Fruit fly (Drosophila melanogaster) whole organism, embryonic: ENCODE results near the gene CG13996.

Experiments used
- Bteb2 ChIP-seq: fragments of 200-800 bp; sonication (Bioruptor generic); optimal IDR thresholded peaks from 2 replicates; lab custom pipeline; 2016; ENCODE audit warnings: missing biosample characterization, missing genetic modification characterization
- CG10209 ChIP-seq: fragments of 200-800 bp; sonication (Bioruptor generic); optimal IDR thresholded peaks from 3 replicates; lab custom pipeline; 2017; ENCODE audit warnings: missing biosample characterization, mild to moderate bottlenecking, missing genetic modification characterization, missing genetic modification reagents
- CG10979 ChIP-seq: fragments of 200-800 bp; sonication (Bioruptor generic); optimal IDR thresholded peaks from 2 replicates; lab custom pipeline; 2018; ENCODE audit warnings: missing biosample characterization, mild to moderate bottlenecking, missing genetic modification characterization, moderate library complexity
- CG11696 ChIP-seq: fragments of 200-800 bp; sonication (Bioruptor generic); IDR thresholded peaks from 2 replicates; pipeline ENCODE4 v1.3.6; 2022; ENCODE audit warnings: missing biosample characterization, missing genetic modification characterization
- CG15269 ChIP-seq: fragments of 200-800 bp; sonication (Bioruptor generic); optimal IDR thresholded peaks from 2 replicates; lab custom pipeline; 2018; ENCODE audit warnings: missing biosample characterization, mild to moderate bottlenecking, missing genetic modification characterization, moderate library complexity
- CG1529 ChIP-seq: fragments of 200-800 bp; sonication (Bioruptor generic); optimal IDR thresholded peaks from 3 replicates; lab custom pipeline; 2018; ENCODE audit warnings: missing biosample characterization, missing genetic modification characterization
- CG15601 ChIP-seq: fragments of 200-800 bp; sonication (Bioruptor generic); optimal IDR thresholded peaks from 3 replicates; lab custom pipeline; 2019; ENCODE audit warnings: missing biosample characterization, mild to moderate bottlenecking, missing genetic modification characterization, moderate library complexity
- CG15696 ChIP-seq: fragments of 200-800 bp; sonication (Bioruptor generic); optimal IDR thresholded peaks from 2 replicates; lab custom pipeline; 2019; ENCODE audit warnings: missing biosample characterization, mild to moderate bottlenecking, missing genetic modification characterization, moderate library complexity
- CG1792 ChIP-seq: fragments of 200-800 bp; sonication (Bioruptor generic); optimal IDR thresholded peaks from 2 replicates; lab custom pipeline; 2016; ENCODE audit warnings: missing biosample characterization, missing genetic modification characterization
- CG2120 ChIP-seq: fragments of 200-800 bp; sonication (Bioruptor generic); optimal IDR thresholded peaks from 3 replicates; lab custom pipeline; 2016; ENCODE audit warnings: missing biosample characterization, missing genetic modification characterization
- CG2678 ChIP-seq: fragments of 200-800 bp; sonication (Bioruptor generic); optimal IDR thresholded peaks from 3 replicates; lab custom pipeline; 2019; ENCODE audit warnings: missing biosample characterization, mild to moderate bottlenecking, missing genetic modification characterization, moderate library complexity
- CG31441 ChIP-seq: fragments of 200-800 bp; sonication (Bioruptor generic); IDR thresholded peaks from 2 replicates; pipeline ENCODE4 v1.3.6; 2022; ENCODE audit warnings: missing biosample characterization, missing genetic modification characterization
- CG32767 ChIP-seq: fragments of 200-800 bp; sonication (Bioruptor generic); IDR thresholded peaks from 2 replicates; pipeline ENCODE4 v1.3.6; 2022; ENCODE audit warnings: missing biosample characterization, missing genetic modification characterization
- CG32772 ChIP-seq: fragments of 200-800 bp; sonication (Bioruptor generic); IDR thresholded peaks from 2 replicates; pipeline ENCODE4 v1.3.6; 2022; ENCODE audit warnings: missing biosample characterization, missing genetic modification characterization
- CG34422 ChIP-seq: fragments of 200-800 bp; sonication (Bioruptor generic); IDR thresholded peaks from 3 replicates; pipeline ENCODE4 v1.3.6; 2022; ENCODE audit warnings: missing biosample characterization, missing genetic modification characterization
- CG4360 ChIP-seq: fragments of 200-800 bp; sonication (Bioruptor generic); IDR thresholded peaks from 2 replicates; pipeline ENCODE4 v1.3.6; 2022; ENCODE audit warnings: missing biosample characterization, missing genetic modification characterization
- CG4707 ChIP-seq: fragments of 200-800 bp; sonication (Bioruptor generic); optimal IDR thresholded peaks from 2 replicates; lab custom pipeline; 2018; ENCODE audit warnings: missing biosample characterization, mild to moderate bottlenecking, missing genetic modification characterization, moderate library complexity
- CG4730 ChIP-seq: fragments of 200-800 bp; sonication (Bioruptor generic); IDR thresholded peaks from 2 replicates; pipeline ENCODE4 v1.3.6; 2022; ENCODE audit warnings: missing biosample characterization, missing genetic modification characterization
- CG6765 ChIP-seq: fragments of 200-800 bp; sonication (Bioruptor generic); optimal IDR thresholded peaks from 3 replicates; lab custom pipeline; 2017; ENCODE audit warnings: missing biosample characterization, mild to moderate bottlenecking, missing genetic modification characterization
- CG7271 ChIP-seq: fragments of 200-800 bp; sonication (Bioruptor generic); optimal IDR thresholded peaks from 2 replicates; lab custom pipeline; 2018; ENCODE audit warnings: missing biosample characterization, mild to moderate bottlenecking, missing genetic modification characterization, moderate library complexity
- CG8089 ChIP-seq: fragments of 200-800 bp; sonication (Bioruptor generic); optimal IDR thresholded peaks from 3 replicates; lab custom pipeline; 2016; ENCODE audit warnings: missing biosample characterization, missing genetic modification characterization
- CG8944 ChIP-seq: fragments of 200-800 bp; sonication (Bioruptor generic); optimal IDR thresholded peaks from 3 replicates; lab custom pipeline; 2016; ENCODE audit warnings: missing biosample characterization, missing genetic modification characterization
- CG9609 ChIP-seq: fragments of 200-800 bp; sonication (Bioruptor generic); optimal IDR thresholded peaks from 3 replicates; lab custom pipeline; 2016; ENCODE audit warnings: missing biosample characterization, missing genetic modification characterization
- CTCF ChIP-seq: fragments of 200-800 bp; sonication (Bioruptor generic); optimal IDR thresholded peaks from 2 replicates; lab custom pipeline; 2017; ENCODE audit warnings: missing biosample characterization, mild to moderate bottlenecking, missing genetic modification characterization, moderate library complexity
- D19A ChIP-seq: fragments of 200-800 bp; optimal IDR thresholded peaks from 3 replicates; lab custom pipeline; 2019; ENCODE audit warnings: missing biosample characterization, mild to moderate bottlenecking, missing genetic modification characterization, moderate library complexity
- Doc2 ChIP-seq: fragments of 200-800 bp; sonication (Bioruptor generic); IDR thresholded peaks from 2 replicates; pipeline ENCODE4 v1.3.6; 2022; ENCODE audit warnings: missing biosample characterization, missing genetic modification characterization
- Dp ChIP-seq: fragments of 200-800 bp; sonication (Bioruptor generic); optimal IDR thresholded peaks from 2 replicates; lab custom pipeline; 2018; ENCODE audit warnings: missing biosample characterization, mild to moderate bottlenecking, missing genetic modification characterization, moderate library complexity
- GATAe ChIP-seq: fragments of 200-800 bp; sonication (Bioruptor generic); conservative IDR thresholded peaks from 2 replicates; pipeline ENCODE4 v1.3.6; 2022; ENCODE audit warnings: missing biosample characterization, missing genetic modification characterization
- Gug ChIP-seq: fragments of 200-800 bp; sonication (Bioruptor generic); IDR thresholded peaks from 4 replicates; pipeline ENCODE4 v1.3.6; 2022; ENCODE audit warnings: missing biosample characterization, missing genetic modification characterization
- H15 ChIP-seq: fragments of 200-800 bp; sonication (Bioruptor generic); IDR thresholded peaks from 3 replicates; pipeline ENCODE4 v1.3.6; 2022; ENCODE audit warnings: missing biosample characterization, missing genetic modification characterization
- HHEX ChIP-seq: fragments of 200-800 bp; sonication (Bioruptor generic); optimal IDR thresholded peaks from 3 replicates; lab custom pipeline; 2017; ENCODE audit warnings: missing biosample characterization, mild to moderate bottlenecking, missing genetic modification characterization, missing genetic modification reagents
- Hey ChIP-seq: fragments of 200-800 bp; sonication (Bioruptor generic); optimal IDR thresholded peaks from 3 replicates; lab custom pipeline; 2018; ENCODE audit warnings: missing biosample characterization, mild to moderate bottlenecking, missing genetic modification characterization
- HmgZ ChIP-seq: fragments of 200-800 bp; sonication (Bioruptor generic); optimal IDR thresholded peaks from 2 replicates; lab custom pipeline; 2018; ENCODE audit warnings: missing biosample characterization, mild to moderate bottlenecking, missing genetic modification characterization
- MESR4 ChIP-seq: fragments of 200-800 bp; sonication (Bioruptor generic); optimal IDR thresholded peaks from 2 replicates; lab custom pipeline; 2018; ENCODE audit warnings: missing biosample characterization, mild to moderate bottlenecking, missing genetic modification characterization, moderate library complexity
- Mad ChIP-seq: fragments of 200-800 bp; sonication (Bioruptor generic); optimal IDR thresholded peaks from 2 replicates; lab custom pipeline; 2016; ENCODE audit warnings: missing biosample characterization, missing genetic modification characterization
- Nf-YB ChIP-seq: fragments of 200-800 bp; sonication (Bioruptor generic); optimal IDR thresholded peaks from 3 replicates; lab custom pipeline; 2019; ENCODE audit warnings: missing biosample characterization, mild to moderate bottlenecking, missing genetic modification characterization, moderate library complexity
- Pdp1 ChIP-seq, 2 experiments: fragments of 200-800 bp; sonication (Bioruptor generic); optimal IDR thresholded peaks; 3 replicates each; lab custom pipeline; 2016; ENCODE audit warnings: missing biosample characterization in 2 of 2, missing genetic modification characterization in 2 of 2, mild to moderate bottlenecking in 1 of 2, moderate library complexity in 1 of 2
- Usf ChIP-seq: fragments of 200-800 bp; sonication (Bioruptor generic); optimal IDR thresholded peaks from 2 replicates; lab custom pipeline; 2017; ENCODE audit warnings: missing genotype, missing biosample characterization, missing genetic modification characterization
- aop ChIP-seq: fragments of 200-800 bp; sonication (Bioruptor generic); IDR thresholded peaks from 2 replicates; pipeline ENCODE4 v1.3.6; 2022; ENCODE audit warnings: missing biosample characterization, missing genetic modification characterization
- croc ChIP-seq: fragments of 200-800 bp; sonication (Bioruptor generic); conservative IDR thresholded peaks from 3 replicates; pipeline ENCODE4 v1.3.6; 2022; ENCODE audit warnings: missing biosample characterization, missing genetic modification characterization
- ems ChIP-seq: fragments of 200-800 bp; sonication (Bioruptor generic); optimal IDR thresholded peaks from 3 replicates; lab custom pipeline; 2016; ENCODE audit warnings: missing biosample characterization, missing genetic modification characterization
- ftz-f1 ChIP-seq: fragments of 200-800 bp; sonication (Bioruptor generic); optimal IDR thresholded peaks from 2 replicates; lab custom pipeline; 2016; ENCODE audit warnings: missing biosample characterization, missing genetic modification characterization
- gem ChIP-seq: fragments of 200-800 bp; sonication (Bioruptor generic); optimal IDR thresholded peaks from 2 replicates; lab custom pipeline; 2019; ENCODE audit warnings: missing biosample characterization, mild to moderate bottlenecking, missing genetic modification characterization, moderate library complexity
- mam ChIP-seq: fragments of 200-800 bp; sonication (Bioruptor generic); optimal IDR thresholded peaks from 3 replicates; lab custom pipeline; 2016; ENCODE audit warnings: missing biosample characterization, missing genetic modification characterization
- oc ChIP-seq: fragments of 200-800 bp; sonication (Bioruptor generic); optimal IDR thresholded peaks from 2 replicates; lab custom pipeline; 2018; ENCODE audit warnings: missing biosample characterization, mild to moderate bottlenecking, missing genetic modification characterization, moderate library complexity
- pfk ChIP-seq: fragments of 200-800 bp; sonication (Bioruptor generic); optimal IDR thresholded peaks from 2 replicates; lab custom pipeline; 2018; ENCODE audit warnings: missing biosample characterization, mild to moderate bottlenecking, missing genetic modification characterization, moderate library complexity
- sisA ChIP-seq: fragments of 200-800 bp; sonication (Bioruptor generic); IDR thresholded peaks from 2 replicates; pipeline ENCODE4 v1.3.6; 2022; ENCODE audit warnings: missing biosample characterization, missing genetic modification characterization
- sob ChIP-seq: fragments of 200-800 bp; sonication (Bioruptor generic); IDR thresholded peaks from 2 replicates; pipeline ENCODE4 v1.3.6; 2022; ENCODE audit warnings: missing biosample characterization, missing genetic modification characterization
- ssp ChIP-seq: fragments of 200-800 bp; sonication (Bioruptor generic); IDR thresholded peaks from 2 replicates; pipeline ENCODE4 v1.3.6; 2022; ENCODE audit warnings: missing biosample characterization, missing genetic modification characterization
- sug ChIP-seq: fragments of 200-800 bp; optimal IDR thresholded peaks from 2 replicates; lab custom pipeline; 2019; ENCODE audit warnings: missing biosample characterization, mild to moderate bottlenecking, missing genetic modification characterization, moderate library complexity
- tup ChIP-seq: fragments of 200-800 bp; sonication (Bioruptor generic); optimal IDR thresholded peaks from 2 replicates; lab custom pipeline; 2016; ENCODE audit warnings: missing biosample characterization, mild to moderate bottlenecking, missing genetic modification characterization, moderate library complexity
- unpg ChIP-seq: fragments of 200-800 bp; sonication (Bioruptor generic); optimal IDR thresholded peaks from 3 replicates; lab custom pipeline; 2018; ENCODE audit warnings: missing biosample characterization, mild to moderate bottlenecking, missing genetic modification characterization, moderate library complexity
- z ChIP-seq: fragments of 200-800 bp; sonication (Bioruptor generic); IDR thresholded peaks from 3 replicates; pipeline ENCODE4 v1.3.6; 2022; ENCODE audit warnings: missing biosample characterization, missing genetic modification characterization

Gene CG13996

DNA sequence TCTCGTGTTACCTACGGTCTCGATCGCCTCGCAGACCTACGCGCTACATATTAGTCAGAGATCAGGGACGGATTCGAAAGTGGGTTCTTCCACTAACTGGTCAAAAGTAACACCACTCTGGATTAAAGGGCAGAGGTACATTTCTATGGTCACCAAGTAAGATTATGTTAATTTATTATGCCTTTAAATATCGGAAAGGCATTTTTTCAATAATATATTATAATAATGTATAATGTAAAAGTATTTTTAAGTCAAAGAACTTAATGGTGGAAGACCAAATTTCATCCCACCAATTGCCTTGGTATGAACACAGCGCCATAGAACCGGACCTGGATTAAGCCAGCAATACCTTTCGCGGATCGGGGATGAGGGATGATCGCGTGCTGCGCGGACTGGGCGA lies 2.2 kb downstream of the CG13996 start (continued):
- TF ChIP-seq unpg (no peak), tup (no peak), Pdp1 (GFP tag; optimal IDR thresholded peaks at IDR 0.05; lab: Kevin White, UChicago) (no peak), CG7271 (tag; lab: Kevin White, UChicago) (no peak), H15 (no peak), CG8944 (GFP tag; lab: Kevin White, UChicago) (no peak), sob (no peak), CG10979 (tag; lab: Kevin White, UChicago) (peak; percentile 47), GATAe (no peak), Mad (GFP tag; lab: Kevin White, UChicago) (no peak), ems (GFP tag; lab: Kevin White, UChicago) (no peak), oc (tag; lab: Kevin White, UChicago) (no peak), ftz-f1 (GFP tag; lab: Kevin White, UChicago) (no peak), CG6765 (GFP tag; lab: Kevin White, UChicago) (no peak), CG10209 (no peak), CG15269 (no peak), CG4707 (no peak), CG4730 (GFP tag; lab: Robert Waterston, UW) (no peak), Usf (no peak), CG8089 (GFP tag; lab: Kevin White, UChicago) (no peak), CG4360 (GFP tag; lab: Robert Waterston, UW) (no peak), pfk (GFP tag; lab: Kevin White, UChicago) (no peak), Nf-YB (no peak), Doc2 (GFP tag; lab: Robert Waterston, UW) (no peak), CG9609 (no peak), sug (tag; lab: Kevin White, UChicago) (no peak), HHEX (no peak), Bteb2 (GFP tag; lab: Kevin White, UChicago) (no peak), ssp (GFP tag; lab: Robert Waterston, UW) (no peak), sisA (GFP tag; lab: Robert Waterston, UW) (0 out of 2 replicates have a peak, but pooled peaks have one; percentile 27), CG1529 (GFP tag; lab: Kevin White, UChicago) (no peak), CG11696 (GFP tag; lab: Robert Waterston, UW) (no peak), croc (peak; percentile 33; the same call in 1 of the 3 replicates), Hey (tag; lab: Kevin White, UChicago) (no peak), mam (GFP tag; lab: Kevin White, UChicago) (no peak), CTCF (GFP tag; lab: Kevin White, UChicago) (no peak), CG34422 (no peak), CG2678 (tag; lab: Kevin White, UChicago) (peak; percentile 56), D19A (peak; percentile 44), Gug (GFP tag; lab: Robert Waterston, UW) (0 out of 4 replicates have a peak, but pooled peaks have one; percentile 36), CG32772 (GFP tag; lab: Robert Waterston, UW) (no peak), CG32767 (no peak), CG1792 (no peak), aop (no peak), CG31441 (GFP tag; lab: Robert Waterston, UW) (peak; percentile 47; the same call in 1 of the 2 replicates), CG2120 (no peak), CG15601 (tag; lab: Kevin White, UChicago) (peak; percentile 17), gem (tag; lab: Kevin White, UChicago) (no peak), HmgZ (no peak), CG15696 (tag; lab: Kevin White, UChicago) (peak; percentile 65), MESR4 (GFP tag; lab: Kevin White, UChicago) (no peak), z (no peak), Dp (GFP tag; lab: Kevin White, UChicago) (no peak)
